Worm (Caenorhabditis elegans) whole organism, late embryonic: ENCODE results near the gene set-21.

Experiments used
- odd-2 ChIP-seq: sonication (generic microtip); optimal IDR thresholded peaks from 2 replicates; lab custom pipeline; 2017; ENCODE audit warnings: antibody characterized with exemption, mild to moderate bottlenecking, missing genetic modification characterization, missing compliant biosample characterization
- pha-4 ChIP-seq: fragments of 150-350 bp; optimal IDR thresholded peaks from 2 replicates; lab custom pipeline; 2018; ENCODE audit warnings: missing biosample characterization, missing genetic modification reagents, missing genetic modification characterization

DNA sequence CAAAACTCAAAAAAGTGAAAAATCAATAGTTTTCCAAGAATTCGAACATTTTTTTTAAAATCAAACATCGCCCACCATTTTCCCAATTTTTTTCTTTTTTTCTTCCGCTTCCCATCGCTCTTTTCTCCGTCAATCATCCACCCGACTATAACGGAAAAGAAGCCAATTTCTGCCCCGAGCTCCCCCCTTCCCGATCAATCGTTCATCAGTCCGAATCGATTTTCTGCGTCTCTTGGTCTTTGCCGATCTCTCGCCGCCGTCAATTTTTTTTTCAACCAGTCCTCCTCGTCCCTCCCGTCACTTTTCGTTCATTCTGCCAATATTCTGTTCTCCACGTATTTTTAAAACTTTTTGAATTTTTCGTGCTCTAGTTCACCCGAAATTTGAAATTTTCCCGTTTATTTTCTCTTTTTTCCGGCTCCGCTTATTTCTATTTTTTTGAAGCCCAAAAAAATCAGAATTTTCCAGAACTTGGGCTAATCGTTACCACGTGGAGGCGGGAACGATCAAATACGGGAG, 3.4 kb downstream of the set-21 start, which contains the start of gene ell-1:
- TF ChIP-seq odd-2 (tag; lab: Kevin White, UChicago): no peak
- TF ChIP-seq pha-4 (tag; lab: Kevin White, UChicago): no peak
